Worm (Caenorhabditis elegans) whole organism, L1 larva: ENCODE data around the gene asm-1.

Source experiments
- C04F5.9 ChIP-seq: sonication (generic microtip); optimal IDR thresholded peaks from 2 replicates; lab custom pipeline; 2016; ENCODE audit warnings: missing genetic modification characterization, missing compliant biosample characterization
- Y116A8C.19 ChIP-seq: sonication (generic microtip); optimal IDR thresholded peaks from 2 replicates; lab custom pipeline; 2016; ENCODE audit warnings: missing compliant biosample characterization, missing genetic modification characterization, borderline replicate concordance
- aha-1 ChIP-seq: fragments of 150-350 bp; optimal IDR thresholded peaks from 2 replicates; lab custom pipeline; 2014; ENCODE audit warnings: missing biosample characterization, missing genetic modification characterization
- aly-2 ChIP-seq: fragments of 150-350 bp; optimal IDR thresholded peaks from 2 replicates; lab custom pipeline; 2014; ENCODE audit warnings: missing biosample characterization, missing genetic modification characterization
- blmp-1 ChIP-seq: fragments of 150-350 bp; optimal IDR thresholded peaks from 2 replicates; lab custom pipeline; 2014; ENCODE audit warnings: missing biosample characterization, missing genetic modification characterization
- ceh-63 ChIP-seq: fragments of 200-800 bp; sonication (Bioruptor generic); optimal IDR thresholded peaks from 2 replicates; lab custom pipeline; 2018; ENCODE audit warnings: mild to moderate bottlenecking, missing genetic modification characterization, missing compliant biosample characterization
- ceh-8 ChIP-seq: fragments of 200-800 bp; sonication (Bioruptor generic); optimal IDR thresholded peaks from 2 replicates; lab custom pipeline; 2018; ENCODE audit warnings: mild to moderate bottlenecking, missing genetic modification characterization, moderate library complexity, missing compliant biosample characterization
- ces-1 ChIP-seq: fragments of 150-350 bp; optimal IDR thresholded peaks from 2 replicates; lab custom pipeline; 2014; ENCODE audit warnings: missing biosample characterization, missing genetic modification reagents, missing genetic modification characterization
- dpl-1 ChIP-seq, 3 experiments: fragments of 150-350 bp in 2 of 3; sonication (generic microtip) in 1 of 3; optimal IDR thresholded peaks; 2 replicates each; lab custom pipeline; 2014 to 2017; ENCODE audit warnings: missing biosample characterization in 3 of 3, missing genetic modification characterization in 3 of 3, missing genetic modification reagents in 3 of 3
- dsc-1 ChIP-seq: sonication (generic microtip); optimal IDR thresholded peaks from 2 replicates; lab custom pipeline; 2016; ENCODE audit warnings: mild to moderate bottlenecking, missing genetic modification characterization, missing compliant biosample characterization
- efl-1 ChIP-seq, 4 experiments: fragments of 150-350 bp; optimal IDR thresholded peaks in 3 of 4; peaks in 1 of 4; 1 replicate in 1 of 4; 2 replicates in 3 of 4; lab custom pipeline; 2014; ENCODE audit warnings: missing biosample characterization in 2 of 4, missing genetic modification characterization in 2 of 4, missing genetic modification reagents in 2 of 4
- efl-3 ChIP-seq: fragments of 200-800 bp; sonication (Bioruptor generic); optimal IDR thresholded peaks from 2 replicates; lab custom pipeline; 2018; ENCODE audit warnings: mild to moderate bottlenecking, missing genetic modification characterization, missing compliant biosample characterization
- egl-13 ChIP-seq: sonication (generic microtip); optimal IDR thresholded peaks from 2 replicates; lab custom pipeline; 2016; ENCODE audit warnings: missing genotype, missing genetic modification reagents, missing genetic modification characterization, missing compliant biosample characterization
- elt-3 ChIP-seq, 6 experiments: fragments of 150-350 bp in 1 of 6; sonication (generic microtip); optimal IDR thresholded peaks; 2 replicates each; lab custom pipeline; 2017 to 2018; ENCODE audit warnings: missing biosample characterization in 6 of 6, missing genetic modification characterization in 6 of 6, inconsistent platforms in 1 of 6
- fkh-10 ChIP-seq: sonication (generic microtip); optimal IDR thresholded peaks from 2 replicates; lab custom pipeline; 2017; ENCODE audit warnings: missing biosample characterization, missing genetic modification reagents, missing genetic modification characterization
- fkh-8 ChIP-seq: sonication (generic microtip); optimal IDR thresholded peaks from 2 replicates; lab custom pipeline; 2016; ENCODE audit warnings: mild to moderate bottlenecking, missing genetic modification characterization, missing compliant biosample characterization
- grh-1 ChIP-seq: fragments of 200-800 bp; sonication (Bioruptor generic); IDR thresholded peaks from 2 replicates; pipeline ENCODE4 v1.3.6; 2022; ENCODE audit warnings: missing genetic modification reagents, missing genetic modification characterization, missing compliant biosample characterization
- isw-1 ChIP-seq: fragments of 200-800 bp; sonication (Bioruptor generic); IDR thresholded peaks from 2 replicates; pipeline ENCODE4 v1.3.6; 2022; ENCODE audit warnings: missing genetic modification characterization, missing compliant biosample characterization
- lin-14 ChIP-seq: fragments of 200-800 bp; sonication (Bioruptor generic); optimal IDR thresholded peaks from 2 replicates; lab custom pipeline; 2018; ENCODE audit warnings: mild to moderate bottlenecking, missing genetic modification characterization, moderate library complexity, missing compliant biosample characterization
- lin-15B ChIP-seq: fragments of 150-350 bp; sonication (generic microtip); optimal IDR thresholded peaks from 3 replicates; lab custom pipeline; 2014; ENCODE audit warnings: missing biosample characterization, missing genetic modification characterization
- lin-35 ChIP-seq, 2 experiments: fragments of 150-350 bp; optimal IDR thresholded peaks; 2 replicates each; lab custom pipeline; 2014; ENCODE audit warnings: missing biosample characterization in 2 of 2, missing genetic modification characterization in 2 of 2, missing genetic modification reagents in 2 of 2
- lin-39 ChIP-seq: fragments of 150-350 bp; optimal IDR thresholded peaks from 2 replicates; lab custom pipeline; 2014; ENCODE audit warnings: missing biosample characterization, missing genetic modification reagents, missing genetic modification characterization
- lir-3 ChIP-seq: sonication (generic microtip); optimal IDR thresholded peaks from 2 replicates; lab custom pipeline; 2016; ENCODE audit warnings: mild to moderate bottlenecking, missing genetic modification characterization, moderate library complexity, missing compliant biosample characterization; ENCODE audit not compliant: poor library complexity
- lsy-2 ChIP-seq, 2 experiments: fragments of 150-350 bp; optimal IDR thresholded peaks; 2 replicates each; lab custom pipeline; 2014; ENCODE audit warnings: missing biosample characterization in 2 of 2, missing genetic modification characterization in 2 of 2
- mdl-1 ChIP-seq, 2 experiments: fragments of 150-350 bp; optimal IDR thresholded peaks; 2 replicates each; lab custom pipeline; 2014 to 2017; ENCODE audit warnings: missing biosample characterization in 2 of 2, missing genetic modification characterization in 2 of 2, inconsistent platforms in 1 of 2
- mep-1 ChIP-seq: fragments of 150-350 bp; optimal IDR thresholded peaks from 2 replicates; lab custom pipeline; 2014; ENCODE audit warnings: missing biosample characterization, missing genetic modification characterization
- nhr-11 ChIP-seq: fragments of 150-350 bp; optimal IDR thresholded peaks from 2 replicates; lab custom pipeline; 2014; ENCODE audit warnings: missing biosample characterization, missing genetic modification characterization
- nhr-28 ChIP-seq: fragments of 150-350 bp; optimal IDR thresholded peaks from 2 replicates; lab custom pipeline; 2014; ENCODE audit warnings: missing biosample characterization, missing genetic modification characterization
- nhr-47 ChIP-seq: sonication (generic microtip); optimal IDR thresholded peaks from 2 replicates; lab custom pipeline; 2016; ENCODE audit warnings: mild to moderate bottlenecking, missing genetic modification characterization, moderate library complexity, missing compliant biosample characterization
- nhr-71 ChIP-seq: sonication (generic microtip); optimal IDR thresholded peaks from 2 replicates; lab custom pipeline; 2016; ENCODE audit warnings: mild to moderate bottlenecking, missing genetic modification characterization, moderate library complexity, missing compliant biosample characterization
- nhr-85 ChIP-seq: sonication (generic microtip); peaks from one replicate; lab custom pipeline; 2016; ENCODE audit warnings: missing genetic modification characterization, inconsistent platforms, missing compliant biosample characterization
- pax-3 ChIP-seq: fragments of 200-800 bp; sonication (Bioruptor generic); optimal IDR thresholded peaks from 2 replicates; lab custom pipeline; 2018; ENCODE audit warnings: mild to moderate bottlenecking, missing genetic modification characterization, moderate library complexity, missing compliant biosample characterization
- pqm-1 ChIP-seq: sonication (generic microtip); optimal IDR thresholded peaks from 3 replicates; lab custom pipeline; 2017; ENCODE audit warnings: missing biosample characterization, missing genetic modification characterization
- rnt-1 ChIP-seq: sonication (generic microtip); optimal IDR thresholded peaks from 2 replicates; lab custom pipeline; 2016; ENCODE audit warnings: mild to moderate bottlenecking, missing genetic modification characterization, moderate library complexity, missing compliant biosample characterization
- skn-1 ChIP-seq: fragments of 150-350 bp; optimal IDR thresholded peaks from 2 replicates; lab custom pipeline; 2014; ENCODE audit warnings: missing biosample characterization, missing genetic modification characterization
- snu-23 ChIP-seq: sonication (generic microtip); optimal IDR thresholded peaks from 2 replicates; lab custom pipeline; 2016; ENCODE audit warnings: missing genetic modification characterization, missing compliant biosample characterization
- sptf-1 ChIP-seq: fragments of 150-350 bp; optimal IDR thresholded peaks from 2 replicates; lab custom pipeline; 2014; ENCODE audit warnings: missing biosample characterization, missing genetic modification characterization
- sup-37 ChIP-seq: fragments of 200-800 bp; sonication (Bioruptor generic); optimal IDR thresholded peaks from 2 replicates; lab custom pipeline; 2018; ENCODE audit warnings: mild to moderate bottlenecking, missing genetic modification characterization, missing compliant biosample characterization
- swsn-7 ChIP-seq: sonication (generic microtip); optimal IDR thresholded peaks from 2 replicates; lab custom pipeline; 2016; ENCODE audit warnings: missing genetic modification characterization, missing compliant biosample characterization
- tlp-1 ChIP-seq: fragments of 150-350 bp; optimal IDR thresholded peaks from 2 replicates; lab custom pipeline; 2014; ENCODE audit warnings: missing biosample characterization, missing genetic modification characterization
- unc-30 ChIP-seq: sonication (generic microtip); optimal IDR thresholded peaks from 2 replicates; lab custom pipeline; 2017; ENCODE audit warnings: missing biosample characterization, missing genetic modification characterization
- unc-86 ChIP-seq: sonication (generic microtip); optimal IDR thresholded peaks from 2 replicates; lab custom pipeline; 2016; ENCODE audit warnings: missing genetic modification characterization, missing compliant biosample characterization
- unc-98 ChIP-seq: fragments of 200-800 bp; sonication (Bioruptor generic); IDR thresholded peaks from 2 replicates; pipeline ENCODE4 v1.3.6; 2022; ENCODE audit warnings: missing genetic modification characterization, missing compliant biosample characterization
- vab-15 ChIP-seq: sonication (generic microtip); optimal IDR thresholded peaks from 2 replicates; lab custom pipeline; 2017; ENCODE audit warnings: missing genotype, mild to moderate bottlenecking, missing genetic modification characterization, missing compliant biosample characterization
- xbp-1 ChIP-seq: sonication (generic microtip); optimal IDR thresholded peaks from 2 replicates; lab custom pipeline; 2016; ENCODE audit warnings: missing genetic modification characterization, missing compliant biosample characterization
- zag-1 ChIP-seq: fragments of 150-350 bp; optimal IDR thresholded peaks from 2 replicates; lab custom pipeline; 2014; ENCODE audit warnings: missing biosample characterization, missing genetic modification characterization

asm-1 gene

ce11 chrII:6940726-6941230, 30.9 kb downstream of the asm-1 start:
- TF ChIP-seq sup-37 (GFP tag; lab: Kevin White, UChicago): no peak
- peak; percentile 16 for TF ChIP-seq mep-1 (tag; lab: Kevin White, UChicago)
- peak; percentile 40 for TF ChIP-seq fkh-8 (tag; lab: Kevin White, UChicago)
- TF ChIP-seq lin-14: peak; percentile 28

DNA sequence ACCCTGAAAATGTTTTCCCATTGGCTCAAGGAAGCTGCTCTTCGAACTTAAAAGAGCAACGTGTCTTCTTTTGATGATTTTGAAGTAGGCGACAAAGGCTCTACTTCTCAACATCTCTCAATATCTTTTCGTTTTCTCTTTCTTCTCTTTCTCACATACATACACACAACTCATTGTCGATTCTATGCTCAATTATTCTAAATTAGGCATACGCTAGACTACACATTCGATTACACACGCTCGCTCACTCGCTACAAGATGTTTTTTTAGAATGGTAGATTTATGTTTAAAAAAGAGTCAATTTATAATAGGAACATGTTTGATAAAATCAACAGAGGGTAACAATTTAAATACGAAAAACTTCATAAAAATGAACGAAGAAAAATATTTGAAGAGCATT, 31.6 kb downstream of the asm-1 start:
- TF ChIP-seq nhr-28 (no peak), nhr-71 (tag; lab: Kevin White, UChicago) (peak; percentile 6), tlp-1 (tag; lab: Kevin White, UChicago) (no peak), grh-1 (no peak), nhr-85 (tag; lab: Kevin White, UChicago) (no peak), lin-14 (peak; percentile 70), lin-15B (tag; lab: Kevin White, UChicago) (no peak), unc-86 (tag; lab: Kevin White, UChicago) (peak; percentile 25), fkh-10 (GFP tag; lab: Kevin White, UChicago) (peak; percentile 7), fkh-8 (tag; lab: Kevin White, UChicago) (peak; percentile 17), nhr-11 (no peak), dpl-1 (GFP tag; optimal IDR thresholded peaks at IDR 0.05; lab: Kevin White, UChicago) (no peak)
- TF ChIP-seq, all 84 proteins: peak for 5

DNA sequence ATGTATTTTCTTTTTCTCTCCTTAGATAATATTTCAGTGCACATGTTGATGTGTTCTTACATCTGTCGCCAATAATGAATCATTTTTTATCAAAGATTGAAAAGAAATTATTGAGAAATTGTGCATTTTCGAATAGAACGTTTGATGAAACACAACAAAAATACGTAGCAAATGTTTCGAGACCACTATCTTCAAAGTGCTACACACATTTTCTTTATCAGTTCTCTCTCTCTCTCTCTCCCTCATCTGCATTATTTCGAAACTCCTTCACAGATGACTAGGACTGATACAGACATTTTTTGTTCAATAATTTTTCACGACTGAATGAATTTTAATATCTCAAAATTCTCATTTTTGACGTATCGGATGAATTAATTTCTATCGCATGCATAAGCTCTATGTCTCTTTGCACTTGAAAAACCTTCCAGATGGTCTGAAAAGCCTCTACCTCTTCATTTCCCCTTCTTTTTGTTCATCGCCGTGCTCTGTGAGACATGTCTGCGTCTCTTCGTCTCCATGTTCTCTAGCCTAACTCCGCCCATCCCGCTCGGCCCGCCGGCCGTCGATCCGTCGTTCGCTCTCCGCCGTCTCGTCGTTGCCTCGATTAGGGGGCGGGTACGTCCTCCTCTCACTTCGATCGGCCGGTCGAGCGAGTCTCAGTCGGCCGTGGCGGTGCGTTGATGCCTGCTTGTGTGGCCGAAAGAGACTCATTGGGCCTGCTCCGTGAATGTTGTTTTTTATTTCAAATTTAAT, 33.6 kb downstream of the asm-1 start:
- TF ChIP-seq rnt-1 (tag; lab: Kevin White, UChicago) (peak; percentile 23), snu-23 (GFP tag; lab: Kevin White, UChicago) (peak; percentile 8), lin-15B (tag; lab: Kevin White, UChicago) (no peak), lin-35 (GFP tag; optimal IDR thresholded peaks at IDR 0.05; lab: Kevin White, UChicago) (no peak), ceh-63 (GFP tag; lab: Kevin White, UChicago) (no peak), vab-15 (no peak), mdl-1 (tag; optimal IDR thresholded peaks at IDR 0.05; lab: Kevin White, UChicago) (no peak), skn-1 (tag; lab: Kevin White, UChicago) (peak; percentile 39), ces-1 (GFP tag; lab: Kevin White, UChicago) (no peak), aha-1 (tag; lab: Kevin White, UChicago) (no peak), ceh-8 (GFP tag; lab: Kevin White, UChicago) (peak; percentile 61), C04F5.9 (tag; lab: Kevin White, UChicago) (peak; percentile 27), unc-98 (GFP tag; lab: Robert Waterston, UW) (no peak), lin-39 (tag; lab: Kevin White, UChicago) (no peak), isw-1 (GFP tag; lab: Robert Waterston, UW) (no peak), unc-30 (tag; lab: Kevin White, UChicago) (no peak), lin-14 (peak; percentile 77), xbp-1 (tag; lab: Kevin White, UChicago) (no peak), efl-3 (no peak), egl-13 (no peak), nhr-11 (no peak), pax-3 (tag; lab: Kevin White, UChicago) (no peak), elt-3 (tag; optimal IDR thresholded peaks at IDR 0.05; lab: Kevin White, UChicago) (no peak), pqm-1 (tag; lab: Kevin White, UChicago) (no peak), sptf-1 (tag; lab: Kevin White, UChicago) (no peak), lir-3 (tag; lab: Kevin White, UChicago) (no peak), swsn-7 (peak; percentile 33), efl-1 (optimal IDR thresholded peaks at IDR 0.05; lab: Kevin White, UChicago) (peak in 1 of 2 experiments; percentile 3), efl-1 (GFP tag; optimal IDR thresholded peaks at IDR 0.05 in 1 of 2; lab: Kevin White, UChicago) (peak in 1 of 2 experiments; percentile 79), dsc-1 (tag; lab: Kevin White, UChicago) (peak; percentile 47), aly-2 (tag; lab: Kevin White, UChicago) (no peak), lsy-2 (tag; optimal IDR thresholded peaks at IDR 0.05; lab: Kevin White, UChicago) (peak in 1 of 2 experiments; percentile 9), nhr-47 (tag; lab: Kevin White, UChicago) (peak; percentile 52), Y116A8C.19 (tag; lab: Kevin White, UChicago) (no peak), nhr-85 (tag; lab: Kevin White, UChicago) (no peak), nhr-71 (tag; lab: Kevin White, UChicago) (peak; percentile 9), zag-1 (no peak), blmp-1 (tag; lab: Kevin White, UChicago) (no peak)
